Fruit fly (Drosophila melanogaster): Measurements from ENCODE around the gene tkv.

Gene tkv

DNA sequence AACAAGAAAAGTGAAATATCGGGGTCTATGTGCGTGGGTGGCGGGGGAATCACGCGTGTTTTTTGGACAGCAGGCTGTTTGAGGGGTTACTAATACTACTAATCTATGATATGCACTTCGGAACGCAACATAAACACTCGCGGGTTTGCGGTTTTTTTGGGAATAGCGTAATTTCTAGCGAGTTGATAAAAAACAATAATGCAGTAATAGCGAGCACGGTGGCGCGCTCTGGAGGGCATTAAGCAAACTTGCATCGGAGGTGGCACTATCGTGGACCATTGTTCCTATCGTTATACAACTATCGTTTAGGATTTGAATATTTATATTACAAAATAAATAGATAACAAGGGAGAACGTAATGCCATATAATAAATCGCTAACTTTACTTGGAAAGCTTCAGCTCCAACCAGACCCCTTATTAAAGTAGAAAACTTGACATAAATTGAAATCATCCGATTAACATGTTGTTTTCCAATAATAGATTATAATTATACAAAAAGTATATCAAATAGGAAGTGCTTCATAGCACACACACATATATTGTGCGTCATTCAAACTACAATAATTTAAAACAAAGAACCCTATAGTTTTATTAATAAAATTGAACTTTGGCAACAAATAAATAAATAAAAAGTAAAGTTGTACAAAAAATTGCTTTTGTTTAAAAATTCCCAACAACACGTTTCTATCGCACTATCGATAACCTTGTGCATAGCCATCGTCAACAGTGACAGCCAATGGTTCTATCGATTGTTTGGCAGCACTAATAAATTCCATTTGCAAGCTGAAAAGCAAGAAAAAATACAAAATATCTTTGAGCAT, 7.3 kb upstream of the tkv start, which contains the start of the genes Nin and Bub1 (continued):
- peak; percentile 18 for TF ChIP-seq ey (GFP tag; optimal IDR thresholded peaks at IDR 0.05)
- TF ChIP-seq lola (GFP tag; optimal IDR thresholded peaks at IDR 0.05): no peak

DNA sequence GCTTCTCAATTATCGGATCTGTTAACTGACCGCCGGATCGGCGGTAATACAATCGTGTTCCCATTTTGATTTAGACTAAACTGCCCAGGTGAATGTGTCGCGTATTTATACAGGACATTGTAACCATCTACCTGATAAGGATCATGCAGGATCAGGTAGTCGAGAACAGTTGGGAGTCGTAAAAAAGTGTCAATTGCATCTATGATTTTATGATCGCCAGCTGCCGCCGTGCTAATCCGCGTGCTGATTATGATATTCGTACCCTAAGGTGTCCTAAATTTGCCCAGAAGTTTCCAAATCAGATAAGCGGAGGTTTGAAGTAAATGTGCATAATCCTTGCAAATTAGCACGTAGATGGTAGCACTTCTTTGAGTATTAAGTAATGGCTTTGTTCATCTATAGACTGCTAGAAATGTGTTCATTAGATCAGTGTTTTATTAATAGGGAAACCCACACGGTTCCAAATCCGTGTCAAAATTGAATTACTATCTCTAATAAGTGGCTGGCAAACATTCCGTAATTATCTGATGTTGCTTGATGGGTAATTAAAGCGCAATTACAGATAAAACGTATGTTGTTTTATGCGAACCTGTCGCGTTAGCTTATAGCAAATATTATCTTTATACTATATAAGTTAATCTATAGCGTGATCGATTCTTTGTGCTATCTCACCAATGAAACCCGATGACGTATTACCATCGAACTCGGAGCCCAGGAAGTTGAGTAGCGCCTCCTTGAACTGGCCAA, 6.3 kb upstream of the tkv start:
- TF ChIP-seq Myc (optimal IDR thresholded peaks at IDR 0.05): no peak
- no peak for TF ChIP-seq Rel (GFP tag; optimal IDR thresholded peaks at IDR 0.05)
- TF ChIP-seq Rel (tag; optimal IDR thresholded peaks at IDR 0.05): no peak
- TF ChIP-seq CG32264 (GFP tag; optimal IDR thresholded peaks at IDR 0.05): no peak
- TF ChIP-seq Hr83 (GFP tag; optimal IDR thresholded peaks at IDR 0.05; ENCODE audit: poor library complexity, severe bottlenecking): no peak
- TF ChIP-seq Mio (GFP tag; optimal IDR thresholded peaks at IDR 0.05): no peak
- TF ChIP-seq dmrt93B (GFP tag; optimal IDR thresholded peaks at IDR 0.05): no peak
- TF ChIP-seq HLH106 (tag; optimal IDR thresholded peaks at IDR 0.05): no peak
- no peak for TF ChIP-seq rgr (GFP tag; optimal IDR thresholded peaks at IDR 0.05)
- TF ChIP-seq brk (GFP tag; optimal IDR thresholded peaks at IDR 0.05): no peak
- TF ChIP-seq foxo (GFP tag; optimal IDR thresholded peaks at IDR 0.05): no peak
- TF ChIP-seq Dif (GFP tag; optimal IDR thresholded peaks at IDR 0.05; ENCODE audit: partially characterized antibody): no peak
- no peak for TF ChIP-seq OdsH (GFP tag; optimal IDR thresholded peaks at IDR 0.05)

DNA sequence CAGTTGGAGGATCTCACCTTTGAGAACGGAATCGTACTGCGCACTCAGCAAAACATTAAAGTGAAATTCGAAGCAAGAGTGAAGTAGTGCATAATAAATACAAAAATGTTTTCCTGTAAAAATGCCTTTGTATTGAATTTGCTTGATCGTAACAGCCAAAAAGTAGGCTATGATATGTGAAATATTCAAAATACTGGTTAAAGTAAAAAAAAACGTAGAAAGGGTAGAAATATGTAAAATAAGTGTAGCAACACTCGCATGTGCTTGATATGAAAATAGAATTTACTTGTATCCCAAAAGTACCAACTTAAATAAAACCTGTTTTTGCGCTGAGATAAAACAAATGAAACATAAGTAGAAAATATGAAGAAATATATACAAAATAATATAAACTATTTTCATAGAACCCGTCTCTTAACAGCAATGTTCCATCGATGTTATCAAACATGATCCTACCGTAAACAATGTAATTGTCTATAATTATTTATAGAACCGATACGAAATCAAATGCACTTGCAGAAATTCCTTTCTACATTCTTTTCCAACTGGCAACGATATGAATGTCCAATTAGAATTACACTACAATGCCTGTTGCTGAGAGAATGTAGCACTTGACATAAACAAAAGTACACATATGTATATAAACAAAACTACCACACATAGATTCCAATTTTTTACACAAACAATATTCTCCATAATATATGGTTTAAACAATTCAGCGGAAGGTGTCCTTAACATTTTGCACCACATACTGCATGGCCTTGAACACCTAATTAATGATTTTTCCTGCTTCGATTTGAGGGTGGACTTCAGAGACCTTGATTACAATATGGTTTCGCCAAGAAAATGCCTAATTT, 741 bp downstream of the tkv start:
- peak; percentile 82 for TF ChIP-seq Myc (optimal IDR thresholded peaks at IDR 0.05)
- TF ChIP-seq brk (GFP tag; optimal IDR thresholded peaks at IDR 0.05): no peak

- TF ChIP-seq woc (GFP tag; optimal IDR thresholded peaks at IDR 0.05) (no peak), Rel (GFP tag; optimal IDR thresholded peaks at IDR 0.05) (no peak), Rel (tag; optimal IDR thresholded peaks at IDR 0.05) (no peak), tai (GFP tag; optimal IDR thresholded peaks at IDR 0.05) (no peak), foxo (GFP tag; optimal IDR thresholded peaks at IDR 0.05) (no peak), HLH106 (tag; optimal IDR thresholded peaks at IDR 0.05) (no peak), Hr78 (GFP tag; optimal IDR thresholded peaks at IDR 0.05) (no peak), Dif (GFP tag; optimal IDR thresholded peaks at IDR 0.05; ENCODE audit: partially characterized antibody) (no peak), Myc (optimal IDR thresholded peaks at IDR 0.05) (no peak), dmrt93B (GFP tag; optimal IDR thresholded peaks at IDR 0.05) (no peak), N (GFP tag; optimal IDR thresholded peaks at IDR 0.05) (no peak), Jra (GFP tag; optimal IDR thresholded peaks at IDR 0.05) (no peak)
Observed at dm6 chr2L:5268198-5268597, 3.0 kb downstream of the tkv start, which contains the start of gene Cyp4ac3. Gene Cyp4ac3, plus strand, starts transcription at chr2L:5268498.

DNA sequence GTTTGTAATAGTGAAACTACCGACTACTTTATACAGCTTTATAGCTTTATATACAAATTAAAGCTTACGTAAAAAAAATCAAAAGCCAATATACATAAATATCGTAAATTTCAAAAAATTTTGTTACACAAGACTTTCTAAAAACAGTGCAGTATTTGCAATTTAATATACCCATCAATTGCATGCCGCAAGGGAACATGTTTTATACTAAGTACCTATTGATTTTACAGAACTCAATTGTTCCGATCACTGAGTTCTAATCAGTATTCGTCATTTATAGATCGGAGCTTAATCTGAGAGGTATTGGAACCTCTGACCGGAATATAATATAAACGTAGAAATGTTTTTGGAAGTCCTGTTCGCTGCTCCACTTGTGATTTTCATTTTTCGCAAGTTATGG, 5.1 kb downstream of the tkv start, which contains the start of gene Cyp4ac2:
Gene Cyp4ac2 (plus strand): TSS at position 301 of the 400 bp plus-strand sequence.
- no peak for TF ChIP-seq CrebA (GFP tag; optimal IDR thresholded peaks at IDR 0.05; ENCODE audit: borderline replicate concordance)
- no peak for TF ChIP-seq ey (GFP tag; optimal IDR thresholded peaks at IDR 0.05)
- no peak for TF ChIP-seq GATAd (GFP tag; optimal IDR thresholded peaks at IDR 0.05)
- TF ChIP-seq jim (GFP tag; optimal IDR thresholded peaks at IDR 0.05): no peak
- no peak for TF ChIP-seq CG9705 (GFP tag; optimal IDR thresholded peaks at IDR 0.05)
- no peak for TF ChIP-seq tai (GFP tag; optimal IDR thresholded peaks at IDR 0.05)
- TF ChIP-seq fru (GFP tag; optimal IDR thresholded peaks at IDR 0.05): no peak
- TF ChIP-seq rgr (GFP tag; optimal IDR thresholded peaks at IDR 0.05): no peak
- no peak for TF ChIP-seq foxo (GFP tag; optimal IDR thresholded peaks at IDR 0.05)
- TF ChIP-seq Hnf4 (GFP tag; optimal IDR thresholded peaks at IDR 0.05): no peak
- no peak for TF ChIP-seq N (GFP tag; optimal IDR thresholded peaks at IDR 0.05)
- TF ChIP-seq Hr78 (GFP tag; optimal IDR thresholded peaks at IDR 0.05): no peak
- TF ChIP-seq Myc (optimal IDR thresholded peaks at IDR 0.05): no peak
- no peak for TF ChIP-seq dmrt93B (GFP tag; optimal IDR thresholded peaks at IDR 0.05)
- no peak for TF ChIP-seq lola (GFP tag; optimal IDR thresholded peaks at IDR 0.05)
- no peak for TF ChIP-seq h (GFP tag; optimal IDR thresholded peaks at IDR 0.05)
- no peak for TF ChIP-seq psq (GFP tag; optimal IDR thresholded peaks at IDR 0.05)
